Worm (Caenorhabditis elegans): Measurements from ENCODE around the gene C39B10.5.

Gene C39B10.5

DNA sequence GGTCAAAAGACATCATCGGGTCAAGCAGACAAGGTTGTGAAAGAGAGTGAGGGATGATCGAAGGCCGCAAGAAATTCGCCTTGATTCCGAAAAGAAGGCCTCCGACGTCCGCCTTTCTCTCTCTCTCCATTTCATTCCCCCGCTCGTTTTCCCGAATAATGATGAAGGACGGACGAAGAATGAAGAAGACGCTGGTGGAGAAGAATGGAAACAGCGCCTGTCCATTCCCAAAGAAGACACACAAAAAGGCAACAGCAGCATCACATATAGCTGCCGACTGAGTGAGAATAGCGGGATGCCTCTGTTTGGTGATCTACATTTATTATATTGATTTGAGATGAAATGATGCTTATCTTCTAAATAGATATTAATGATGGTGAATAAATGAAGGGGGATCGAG is 17.9 kb upstream of the C39B10.5 start:
- TF ChIP-seq pbrm-1 (GFP tag; IDR thresholded peaks at IDR 0.05) = no peak
- no peak for TF ChIP-seq nfya-1 (tag; optimal IDR thresholded peaks at IDR 0.05; ENCODE audit: borderline replicate concordance, insufficient read depth)
- TF ChIP-seq Y53F4B.3 (GFP tag; IDR thresholded peaks at IDR 0.05) = no peak
- TF ChIP-seq F57C9.4 (tag; optimal IDR thresholded peaks at IDR 0.05) = no peak
- no peak for TF ChIP-seq K12H6.12 (tag; optimal IDR thresholded peaks at IDR 0.05)
- no peak for TF ChIP-seq ZK185.1 (tag; optimal IDR thresholded peaks at IDR 0.05; ENCODE audit: poor library complexity, severe bottlenecking)
- TF ChIP-seq F10E7.11 (tag; optimal IDR thresholded peaks at IDR 0.05) = no peak
- no peak for TF ChIP-seq nhr-120 (GFP tag; IDR thresholded peaks at IDR 0.05)
- TF ChIP-seq lin-40 (tag; optimal IDR thresholded peaks at IDR 0.05) = no peak
- TF ChIP-seq ztf-22 (GFP tag; optimal IDR thresholded peaks at IDR 0.05) = no peak
- no peak for TF ChIP-seq tbx-9 (tag; optimal IDR thresholded peaks at IDR 0.05; ENCODE audit: borderline replicate concordance)
- TF ChIP-seq lir-1 (GFP tag; conservative IDR thresholded peaks at IDR 0.05) = no peak
- TF ChIP-seq rpc-1 (optimal IDR thresholded peaks at IDR 0.05) = no peak
- no peak for TF ChIP-seq rpc-1 (tag; optimal IDR thresholded peaks at IDR 0.05)
- no peak for TF ChIP-seq mel-28 (tag; optimal IDR thresholded peaks at IDR 0.05; ENCODE audit: borderline replicate concordance)
- TF ChIP-seq hmg-1.2 (GFP tag; IDR thresholded peaks at IDR 0.05) = no peak
- TF ChIP-seq tlf-1 (GFP tag; optimal IDR thresholded peaks at IDR 0.05) = no peak
- no peak for TF ChIP-seq nfya-2 (GFP tag; IDR thresholded peaks at IDR 0.05)
- no peak for TF ChIP-seq egrh-3 (GFP tag; IDR thresholded peaks at IDR 0.05)

DNA sequence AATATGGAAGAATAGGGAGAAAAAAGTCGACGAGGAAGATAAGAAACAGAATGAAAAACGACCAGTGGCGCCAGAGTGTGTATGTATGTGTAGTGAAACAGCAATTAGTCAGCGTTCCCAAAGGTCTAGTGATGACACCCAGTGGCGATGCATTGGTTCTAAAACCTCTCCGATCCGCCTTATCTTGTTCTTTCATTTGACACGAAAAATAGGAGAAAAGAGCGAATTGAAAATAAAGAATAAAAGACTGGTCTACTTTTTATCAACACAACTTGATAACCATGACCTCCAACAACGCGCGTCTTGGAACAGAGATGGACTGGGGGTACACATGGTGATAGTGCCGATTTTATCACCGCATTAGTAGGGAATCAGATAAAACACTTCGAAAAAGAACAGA is 16.3 kb upstream of the C39B10.5 start:
- TF ChIP-seq ceh-40 (GFP tag; IDR thresholded peaks at IDR 0.05) (no peak), nhr-80 (tag; optimal IDR thresholded peaks at IDR 0.05) (peak; percentile 73), madf-10 (tag; optimal IDR thresholded peaks at IDR 0.05) (no peak), dox-1 (GFP tag; IDR thresholded peaks at IDR 0.05) (0 out of 2 replicates have a peak, but pooled peaks have one; percentile 18), lin-26 (GFP tag; IDR thresholded peaks at IDR 0.05) (no peak), ekl-4 (GFP tag; IDR thresholded peaks at IDR 0.05) (no peak), tbp1 (GFP tag; optimal IDR thresholded peaks at IDR 0.05) (no peak), ztf-28 (GFP tag; IDR thresholded peaks at IDR 0.05) (no peak)

DNA sequence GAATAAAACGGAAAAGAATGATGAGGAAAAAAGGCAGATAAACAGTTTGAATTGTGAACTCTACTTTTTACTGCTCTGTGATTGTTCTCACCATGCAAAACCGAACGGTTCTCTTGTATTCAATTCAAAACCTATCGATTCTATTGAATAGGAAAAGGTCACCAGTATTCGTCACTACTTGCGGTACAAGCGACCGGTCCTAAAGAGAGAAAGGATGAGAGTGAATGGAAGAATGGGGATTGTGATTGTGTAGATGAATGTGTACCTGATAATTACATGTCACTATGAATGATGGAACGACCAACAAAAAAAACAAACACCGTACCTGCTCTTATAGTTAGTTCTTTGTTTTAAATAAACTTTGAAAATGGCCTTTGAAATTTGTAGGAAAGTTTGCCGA is 14.4 kb upstream of the C39B10.5 start:
- TF ChIP-seq B0336.3 (GFP tag; IDR thresholded peaks at IDR 0.05) = no peak
- no peak for TF ChIP-seq lsy-27 (tag; optimal IDR thresholded peaks at IDR 0.05; ENCODE audit: borderline replicate concordance, insufficient read depth)
- no peak for TF ChIP-seq Y95B8A.8 (GFP tag; IDR thresholded peaks at IDR 0.05)
- no peak for TF ChIP-seq T07F8.4 (tag; optimal IDR thresholded peaks at IDR 0.05)
- no peak for TF ChIP-seq ceh-79 (tag; optimal IDR thresholded peaks at IDR 0.05)
- no peak for TF ChIP-seq cebp-2 (GFP tag; IDR thresholded peaks at IDR 0.05)
- TF ChIP-seq repo-1 (tag; optimal IDR thresholded peaks at IDR 0.05) = no peak
- TF ChIP-seq him-1 (tag; optimal IDR thresholded peaks at IDR 0.05) = no peak
- TF ChIP-seq pha-4 (tag; optimal IDR thresholded peaks at IDR 0.05) = no peak
- no peak for TF ChIP-seq bed-1 (GFP tag; IDR thresholded peaks at IDR 0.05)
- TF ChIP-seq nhr-27 (tag; optimal IDR thresholded peaks at IDR 0.05) = no peak
- TF ChIP-seq T26A5.8 (tag; optimal IDR thresholded peaks at IDR 0.05) = no peak
- TF ChIP-seq snpc-1.1 (tag; optimal IDR thresholded peaks at IDR 0.05; ENCODE audit: insufficient read depth) = no peak

Data from whole organism, young adult.